Worm (Caenorhabditis elegans) whole organism, L4 larva: ENCODE measurements around the gene msp-64.

Source experiments
- daf-8 ChIP-seq: fragments of 200-800 bp; sonication (Bioruptor generic); IDR thresholded peaks from 2 replicates; pipeline ENCODE4 v1.3.6; 2022; ENCODE audit warnings: missing genetic modification characterization, missing compliant biosample characterization
- dmd-8 ChIP-seq: fragments of 200-800 bp; sonication (Bioruptor generic); IDR thresholded peaks from 2 replicates; pipeline ENCODE4 v1.3.6; 2022; ENCODE audit warnings: missing genetic modification characterization, missing compliant biosample characterization
- fkh-10 ChIP-seq: fragments of 150-350 bp; optimal IDR thresholded peaks from 2 replicates; lab custom pipeline; 2014; ENCODE audit warnings: missing biosample characterization, missing genetic modification reagents, missing genetic modification characterization
- fos-1 ChIP-seq: fragments of 150-350 bp; optimal IDR thresholded peaks from 2 replicates; lab custom pipeline; 2014; ENCODE audit warnings: missing biosample characterization, missing genetic modification characterization
- lin-13 ChIP-seq: fragments of 150-350 bp; optimal IDR thresholded peaks from 2 replicates; lab custom pipeline; 2014; ENCODE audit warnings: missing biosample characterization, missing genetic modification reagents, missing genetic modification characterization
- lin-39 ChIP-seq: fragments of 150-350 bp; optimal IDR thresholded peaks from 2 replicates; lab custom pipeline; 2014; ENCODE audit warnings: missing biosample characterization, missing genetic modification reagents, missing genetic modification characterization
- madf-5 ChIP-seq, 2 experiments: fragments of 200-800 bp; sonication (Bioruptor generic); IDR thresholded peaks; 2 replicates each; pipeline ENCODE4 v1.3.6; 2022; ENCODE audit warnings: missing compliant biosample characterization in 2 of 2, missing genetic modification characterization in 2 of 2
- madf-9 ChIP-seq: fragments of 200-800 bp; sonication (Bioruptor generic); conservative IDR thresholded peaks from 2 replicates; pipeline ENCODE4 v1.3.6; 2022; ENCODE audit warnings: missing genetic modification reagents, missing genetic modification characterization, missing compliant biosample characterization
- mdl-1 ChIP-seq, 2 experiments: fragments of 150-350 bp in 1 of 2; sonication (generic microtip) in 1 of 2; optimal IDR thresholded peaks; 2 replicates each; lab custom pipeline; 2014 to 2017; ENCODE audit warnings: missing biosample characterization in 2 of 2, missing genetic modification characterization in 2 of 2
- mep-1 ChIP-seq: fragments of 150-350 bp; sonication (generic microtip); optimal IDR thresholded peaks from 3 replicates; lab custom pipeline; 2014; ENCODE audit warnings: missing biosample characterization, missing genetic modification characterization
- mes-2 ChIP-seq: sonication (generic microtip); optimal IDR thresholded peaks from 2 replicates; lab custom pipeline; 2016; ENCODE audit warnings: missing genotype, mild to moderate bottlenecking, missing genetic modification characterization, missing compliant biosample characterization; ENCODE audit not compliant: poor library complexity, severe bottlenecking
- nhr-76 ChIP-seq: fragments of 150-350 bp; optimal IDR thresholded peaks from 2 replicates; lab custom pipeline; 2014; ENCODE audit warnings: missing biosample characterization, missing genetic modification characterization
- unc-130 ChIP-seq: sonication (generic microtip); optimal IDR thresholded peaks from 2 replicates; lab custom pipeline; 2016; ENCODE audit warnings: missing genetic modification reagents, missing genetic modification characterization, missing compliant biosample characterization
- zag-1 ChIP-seq: fragments of 150-350 bp; optimal IDR thresholded peaks from 2 replicates; lab custom pipeline; 2014; ENCODE audit warnings: missing biosample characterization, missing genetic modification characterization

DNA sequence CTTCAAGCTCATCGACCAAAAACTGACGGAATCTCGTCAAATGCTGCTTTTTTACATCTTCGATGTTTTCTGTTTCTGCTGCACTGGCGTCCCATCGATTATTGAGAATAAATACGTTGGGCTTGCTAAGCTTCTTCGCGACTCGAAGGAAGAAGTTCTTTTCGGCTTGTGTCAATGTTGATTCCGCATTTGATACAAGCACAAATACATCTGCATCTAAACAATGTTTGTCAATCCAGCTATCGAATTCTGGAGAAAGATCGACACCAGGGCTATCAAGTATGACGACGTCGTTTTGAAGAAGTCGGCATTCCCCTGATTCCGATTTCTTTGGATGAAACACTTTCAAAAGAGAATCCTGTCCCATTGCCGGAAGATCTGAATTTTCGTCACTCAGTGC is 25.0 kb upstream of the msp-64 start:
- no peak for TF ChIP-seq lin-39 (tag; lab: Kevin White, UChicago)
- no peak for TF ChIP-seq mdl-1 (tag; optimal IDR thresholded peaks at IDR 0.05; lab: Kevin White, UChicago)
- no peak for TF ChIP-seq nhr-76
- TF ChIP-seq zag-1: no peak
- no peak for TF ChIP-seq fos-1 (tag; lab: Kevin White, UChicago)
- TF ChIP-seq lin-13 (GFP tag; lab: Kevin White, UChicago): no peak
- TF ChIP-seq fkh-10 (GFP tag; lab: Kevin White, UChicago): no peak
- no peak for TF ChIP-seq mes-2 (tag; lab: Kevin White, UChicago)
- no peak for TF ChIP-seq madf-9 (GFP tag; lab: Robert Waterston, UW)
- TF ChIP-seq daf-8 (GFP tag; lab: Robert Waterston, UW): no peak
- TF ChIP-seq unc-130 (GFP tag; lab: Kevin White, UChicago): no peak
- no peak for TF ChIP-seq dmd-8 (GFP tag; lab: Robert Waterston, UW)
- TF ChIP-seq madf-5 (GFP tag; IDR thresholded peaks at IDR 0.05; lab: Robert Waterston, UW): no peak
- TF ChIP-seq mep-1 (tag; lab: Kevin White, UChicago): no peak
